Worm (Caenorhabditis elegans): Measurements from ENCODE around the gene Y82E9BL.6.
"Not testable (repeated sequence)": the region's sequence is repeated elsewhere in the genome, so short reads cannot be mapped to it uniquely, and the experiment has no call there.

The Y82E9BL.6 gene

ce11 chrIII:1372563-1372962 is 27.0 kb upstream of the Y82E9BL.6 start:
- TF ChIP-seq him-1 (tag; optimal IDR thresholded peaks at IDR 0.05) (no peak), dao-5 (tag; optimal IDR thresholded peaks at IDR 0.05) (no peak), W03F9.2 (tag; optimal IDR thresholded peaks at IDR 0.05) (no peak)

ce11 chrIII:1359669-1360068 is 14.1 kb upstream of the Y82E9BL.6 start, which contains the start of gene Y82E9BR.9:
Gene Y82E9BR.9, minus strand, starts transcription at chrIII:1359769.
- TF ChIP-seq W03F9.2 (tag; optimal IDR thresholded peaks at IDR 0.05) (no peak), dao-5 (tag; optimal IDR thresholded peaks at IDR 0.05) (no peak), him-1 (tag; optimal IDR thresholded peaks at IDR 0.05) (no peak)

- TF ChIP-seq dao-5, him-1, W03F9.2 (tag; optimal IDR thresholded peaks at IDR 0.05): not testable (repeated sequence)
These were observed 12.4 kb upstream of the Y82E9BL.6 start, which contains the start of gene Y82E9BR.8 for ce11 chrIII:1357973-1358372. Gene Y82E9BR.8, minus strand, starts transcription at chrIII:1358073.

ce11 chrIII:1355320-1355719 is 9.7 kb upstream of the Y82E9BL.6 start, which contains the start of gene Y82E9BL.1:
Gene Y82E9BL.1, minus strand, starts transcription at chrIII:1355420.
- TF ChIP-seq W03F9.2 (tag; optimal IDR thresholded peaks at IDR 0.05): no peak
- TF ChIP-seq him-1 (tag; optimal IDR thresholded peaks at IDR 0.05): no peak
- no peak for TF ChIP-seq dao-5 (tag; optimal IDR thresholded peaks at IDR 0.05)

- no peak for TF ChIP-seq dao-5 (tag; optimal IDR thresholded peaks at IDR 0.05)
- TF ChIP-seq him-1 (tag; optimal IDR thresholded peaks at IDR 0.05): no peak
- no peak for TF ChIP-seq W03F9.2 (tag; optimal IDR thresholded peaks at IDR 0.05)
These were observed 8.9 kb upstream of the Y82E9BL.6 start for ce11 chrIII:1354523-1354922.

ce11 chrIII:1350745-1351144 is 5.2 kb upstream of the Y82E9BL.6 start, which contains the start of gene Y82E9BL.3:
Gene Y82E9BL.3, minus strand, starts transcription at chrIII:1350845.
- TF ChIP-seq him-1 (tag; optimal IDR thresholded peaks at IDR 0.05) (no peak), W03F9.2 (tag; optimal IDR thresholded peaks at IDR 0.05) (no peak), dao-5 (tag; optimal IDR thresholded peaks at IDR 0.05) (no peak)

- TF ChIP-seq dao-5 (tag; optimal IDR thresholded peaks at IDR 0.05) (no peak), W03F9.2 (tag; optimal IDR thresholded peaks at IDR 0.05) (no peak), him-1 (tag; optimal IDR thresholded peaks at IDR 0.05) (no peak)
These were observed 3.7 kb upstream of the Y82E9BL.6 start, which contains the start of gene fbxa-25 for ce11 chrIII:1349313-1349712. Gene fbxa-25, minus strand, starts transcription at chrIII:1349450.

ce11 chrIII:1347539-1347938 is 1.9 kb upstream of the Y82E9BL.6 start, which contains the start of gene Y82E9BL.5:
Gene Y82E9BL.5, minus strand, starts transcription at chrIII:1347639.
- TF ChIP-seq dao-5 (tag; optimal IDR thresholded peaks at IDR 0.05): no peak
- no peak for TF ChIP-seq him-1 (tag; optimal IDR thresholded peaks at IDR 0.05)
- TF ChIP-seq W03F9.2 (tag; optimal IDR thresholded peaks at IDR 0.05): no peak

- TF ChIP-seq him-1 (tag; optimal IDR thresholded peaks at IDR 0.05) (no peak), dao-5 (tag; optimal IDR thresholded peaks at IDR 0.05) (no peak), W03F9.2 (tag; optimal IDR thresholded peaks at IDR 0.05) (no peak)
These were observed 1.4 kb upstream of the Y82E9BL.6 start for ce11 chrIII:1347003-1347402.

- TF ChIP-seq W03F9.2 (tag; optimal IDR thresholded peaks at IDR 0.05) (no peak), dao-5 (tag; optimal IDR thresholded peaks at IDR 0.05) (no peak), him-1 (tag; optimal IDR thresholded peaks at IDR 0.05) (no peak)
These were observed 2.6 kb downstream of the Y82E9BL.6 start, which contains the start of gene fbxa-27 for ce11 chrIII:1342919-1343419. Gene fbxa-27, plus strand, starts transcription at chrIII:1342969.

- TF ChIP-seq him-1 (tag; optimal IDR thresholded peaks at IDR 0.05) (no peak), dao-5 (tag; optimal IDR thresholded peaks at IDR 0.05) (no peak), W03F9.2 (tag; optimal IDR thresholded peaks at IDR 0.05) (no peak)
These were observed 3.1 kb downstream of the Y82E9BL.6 start, which contains the start of gene fbxa-26 for ce11 chrIII:1342488-1342887. Gene fbxa-26, minus strand, starts transcription at chrIII:1342522.

ce11 chrIII:1340240-1340639 is 5.4 kb downstream of the Y82E9BL.6 start, which contains the start of gene fbxa-5:
Gene fbxa-5, minus strand, starts transcription at chrIII:1340340.
- TF ChIP-seq dao-5 (tag; optimal IDR thresholded peaks at IDR 0.05) (no peak), him-1 (tag; optimal IDR thresholded peaks at IDR 0.05) (no peak), W03F9.2 (tag; optimal IDR thresholded peaks at IDR 0.05) (no peak)

ce11 chrIII:1331894-1332293 is 13.7 kb downstream of the Y82E9BL.6 start, which contains the start of gene Y82E9BL.19:
Gene Y82E9BL.19, plus strand, starts transcription at chrIII:1332016.
- TF ChIP-seq dao-5 (tag; optimal IDR thresholded peaks at IDR 0.05): no peak
- TF ChIP-seq W03F9.2 (tag; optimal IDR thresholded peaks at IDR 0.05): no peak
- no peak for TF ChIP-seq him-1 (tag; optimal IDR thresholded peaks at IDR 0.05)

- TF ChIP-seq him-1 (tag; optimal IDR thresholded peaks at IDR 0.05) (no peak), dao-5 (tag; optimal IDR thresholded peaks at IDR 0.05) (no peak), W03F9.2 (tag; optimal IDR thresholded peaks at IDR 0.05) (no peak)
These were observed 19.1 kb downstream of the Y82E9BL.6 start, which contains the start of gene Y82E9BL.18 for ce11 chrIII:1326490-1326889. Gene Y82E9BL.18, plus strand, starts transcription at chrIII:1326790.

Measured in whole organism, L4/young adult.